Fruit fly (Drosophila melanogaster): ENCODE data around the gene Rpn10.

Rpn10 gene

DNA sequence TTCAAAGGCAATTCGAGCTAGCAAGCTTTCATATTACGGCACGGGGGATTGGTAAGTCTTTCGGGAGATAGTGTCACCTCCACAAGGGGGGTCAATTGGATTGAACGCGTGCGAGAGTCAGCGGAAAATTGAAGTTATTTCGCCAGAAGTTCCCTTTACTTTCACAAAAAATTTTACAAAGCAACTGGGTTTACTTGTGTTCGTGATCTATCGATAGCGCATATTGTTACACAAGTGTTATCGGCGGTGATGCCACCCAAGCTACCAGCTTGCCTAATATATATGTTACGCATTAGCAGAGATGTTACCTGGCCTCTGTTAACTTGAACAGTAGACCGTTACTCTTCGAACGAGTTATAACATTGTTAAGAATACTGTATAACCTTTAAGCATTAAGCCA is 18.0 kb downstream of the Rpn10 start, which contains the start of gene Wnk:
Wnk (minus strand) TSS at position 177 of the 400 bp plus-strand sequence.
- TF ChIP-seq CG12768 (GFP tag; optimal IDR thresholded peaks at IDR 0.05) (no peak), bab1 (GFP tag; optimal IDR thresholded peaks at IDR 0.05) (peak; percentile 50)

DNA sequence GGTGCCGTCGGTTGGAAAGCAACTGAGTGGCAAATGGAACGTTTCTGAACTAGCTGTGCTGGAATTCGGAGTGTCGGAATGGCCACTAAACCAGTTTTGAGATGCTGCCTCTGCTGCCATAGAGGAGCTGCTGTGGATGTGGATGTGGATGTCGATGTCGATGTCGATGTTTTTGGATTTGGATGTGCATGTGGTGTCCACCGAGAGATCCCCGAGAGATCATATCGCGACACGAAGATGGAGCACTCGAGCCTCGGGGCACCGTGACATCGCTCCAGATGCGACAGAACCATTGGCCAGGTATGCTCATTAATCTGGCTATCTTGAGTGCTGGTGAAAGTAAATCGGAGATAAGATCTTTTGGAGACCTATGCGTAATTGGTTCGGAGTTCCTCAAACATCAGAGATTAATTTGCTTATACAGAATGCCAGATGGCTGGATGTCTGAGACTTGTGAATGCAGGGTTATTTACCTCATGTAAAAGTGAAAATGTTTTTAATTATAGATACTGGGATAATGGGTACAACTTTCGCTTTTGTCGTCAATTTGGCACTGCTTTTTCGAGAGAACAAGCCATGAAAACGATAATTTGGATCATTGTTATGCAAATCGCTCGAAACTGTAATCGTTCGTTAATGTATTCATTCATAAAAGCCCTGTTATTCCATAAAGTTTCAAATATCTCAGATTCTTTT is 21.5 kb downstream of the Rpn10 start, which contains the start of gene CG7173:
CG7173 (minus strand) TSS at position 51 of the 696 bp plus-strand sequence.
- TF ChIP-seq toe (GFP tag; optimal IDR thresholded peaks at IDR 0.05) (no peak), bab1 (GFP tag; optimal IDR thresholded peaks at IDR 0.05) (no peak)

DNA sequence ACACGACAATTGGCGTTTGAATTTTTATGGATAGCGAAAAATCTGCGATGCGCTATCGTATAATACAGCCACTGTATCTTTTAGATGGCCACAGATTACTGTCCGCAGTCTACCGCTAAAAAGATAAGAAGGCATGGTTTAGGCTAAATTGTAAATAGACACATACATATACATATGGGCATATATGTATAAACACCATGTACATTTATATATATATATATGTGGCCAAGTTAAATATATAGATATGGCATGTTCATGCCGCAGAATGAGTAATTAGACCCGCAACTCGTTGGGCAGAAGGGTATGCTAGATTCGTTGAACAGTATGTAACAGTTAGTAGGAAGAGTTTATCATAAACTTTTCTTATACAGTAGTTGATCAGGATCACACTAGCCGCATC is 25.3 kb downstream of the Rpn10 start, which contains the start of gene CapaR:
CapaR (minus strand) TSS at position 101 of the 400 bp plus-strand sequence.
- TF ChIP-seq CG7045 (GFP tag; optimal IDR thresholded peaks at IDR 0.05): no peak
- TF ChIP-seq Clk (GFP tag; optimal IDR thresholded peaks at IDR 0.05): no peak

DNA sequence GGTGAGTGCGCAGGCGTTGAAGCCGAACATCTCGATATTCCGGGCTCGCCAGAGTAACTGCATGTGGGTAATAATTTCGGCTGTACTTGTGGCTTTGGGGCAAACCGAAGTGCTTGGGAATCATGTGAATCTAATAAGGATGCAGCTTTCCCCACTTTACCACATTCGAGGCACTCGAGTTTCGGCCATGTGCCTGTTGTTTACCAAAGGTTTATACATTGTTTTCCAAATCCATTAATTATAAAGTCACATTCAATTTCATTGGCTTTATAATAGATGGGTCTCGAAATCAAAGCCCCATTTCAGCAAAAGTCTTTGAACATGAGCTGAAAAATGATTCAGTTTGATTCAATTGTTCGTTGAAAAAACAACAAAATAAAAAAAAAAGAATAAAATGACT is 28.3 kb downstream of the Rpn10 start, which contains the start of gene CG7634:
CG7634 (plus strand) TSS at position 301 of the 400 bp plus-strand sequence.
- TF ChIP-seq Crg-1 (GFP tag; optimal IDR thresholded peaks at IDR 0.05): no peak
- no peak for TF ChIP-seq CG7045 (GFP tag; optimal IDR thresholded peaks at IDR 0.05)
- TF ChIP-seq ovo (GFP tag; optimal IDR thresholded peaks at IDR 0.05): no peak
- no peak for TF ChIP-seq Hr96 (GFP tag; optimal IDR thresholded peaks at IDR 0.05)
- no peak for TF ChIP-seq pad (GFP tag; optimal IDR thresholded peaks at IDR 0.05)
- TF ChIP-seq CG11617 (GFP tag; optimal IDR thresholded peaks at IDR 0.05): no peak
- TF ChIP-seq cnc (optimal IDR thresholded peaks at IDR 0.05): no peak
- TF ChIP-seq toe (GFP tag; optimal IDR thresholded peaks at IDR 0.05): no peak
- no peak for TF ChIP-seq tj (GFP tag; optimal IDR thresholded peaks at IDR 0.05)
- no peak for TF ChIP-seq CG14711 (tag; optimal IDR thresholded peaks at IDR 0.05)
- TF ChIP-seq kay (GFP tag; ENCODE audit: borderline replicate concordance): no peak
- no peak for TF ChIP-seq CG5204 (GFP tag; optimal IDR thresholded peaks at IDR 0.05)
- no peak for TF ChIP-seq Mnt (GFP tag; optimal IDR thresholded peaks at IDR 0.05)
- no peak for TF ChIP-seq CG12768 (GFP tag; optimal IDR thresholded peaks at IDR 0.05)
- TF ChIP-seq Clk (GFP tag; optimal IDR thresholded peaks at IDR 0.05): no peak
- TF ChIP-seq cic (GFP tag; optimal IDR thresholded peaks at IDR 0.05): no peak
- TF ChIP-seq CG1620 (GFP tag; optimal IDR thresholded peaks at IDR 0.05): no peak

- TF ChIP-seq tj (GFP tag; optimal IDR thresholded peaks at IDR 0.05) (no peak), CG7045 (GFP tag; optimal IDR thresholded peaks at IDR 0.05) (no peak), toe (GFP tag; optimal IDR thresholded peaks at IDR 0.05) (no peak), bab1 (GFP tag; optimal IDR thresholded peaks at IDR 0.05) (no peak), CG11617 (GFP tag; optimal IDR thresholded peaks at IDR 0.05) (no peak), pad (GFP tag; optimal IDR thresholded peaks at IDR 0.05) (no peak), CG14711 (tag; optimal IDR thresholded peaks at IDR 0.05) (no peak), Mnt (GFP tag; optimal IDR thresholded peaks at IDR 0.05) (no peak), Clk (GFP tag; optimal IDR thresholded peaks at IDR 0.05) (no peak), cnc (optimal IDR thresholded peaks at IDR 0.05) (no peak), CG1620 (GFP tag; optimal IDR thresholded peaks at IDR 0.05) (no peak), CG12768 (GFP tag; optimal IDR thresholded peaks at IDR 0.05) (no peak)
These were observed 31.5 kb downstream of the Rpn10 start for dm6 chr3L:21568254-21568653.

DNA sequence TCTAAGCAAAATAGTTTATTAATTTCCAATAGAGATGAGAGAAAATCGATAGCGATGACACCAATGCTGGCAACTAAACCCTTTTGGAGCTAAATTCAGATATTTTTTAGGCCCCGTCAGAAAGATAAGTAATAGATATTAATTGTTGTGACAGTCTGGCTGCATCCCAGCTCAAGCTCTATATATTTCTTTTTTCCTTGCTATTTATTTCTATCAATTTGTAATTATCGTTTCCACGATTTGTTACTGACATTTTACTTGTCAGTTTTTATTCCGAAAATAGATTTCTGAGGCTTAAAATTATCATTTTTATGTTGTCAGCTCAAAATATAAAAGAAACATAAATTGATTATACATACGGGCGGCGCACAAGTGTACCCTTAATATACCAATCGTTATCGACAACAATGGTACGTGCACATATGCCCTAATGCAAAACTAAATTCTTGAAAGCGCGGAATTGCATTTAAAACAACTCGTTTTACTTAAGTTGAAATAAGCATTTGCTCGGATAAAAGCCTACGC is 32.1 kb downstream of the Rpn10 start, which contains the start of the genes CRIF and SMC5:
CRIF (minus strand) TSS at position 51 of the 525 bp plus-strand sequence.
SMC5 (plus strand) TSS at position 329 of the 525 bp plus-strand sequence.
- TF ChIP-seq CG14711 (tag; optimal IDR thresholded peaks at IDR 0.05): peak; percentile 23
- TF ChIP-seq cic (GFP tag; optimal IDR thresholded peaks at IDR 0.05): no peak
- peak; percentile 69 for TF ChIP-seq bab1 (GFP tag; optimal IDR thresholded peaks at IDR 0.05)
- TF ChIP-seq CG7045 (GFP tag; optimal IDR thresholded peaks at IDR 0.05): peak; percentile 59
- peak; percentile 36 for TF ChIP-seq Mnt (GFP tag; optimal IDR thresholded peaks at IDR 0.05)
- peak; percentile 76 for TF ChIP-seq Hr96 (GFP tag; optimal IDR thresholded peaks at IDR 0.05)
- peak; percentile 21 for TF ChIP-seq pad (GFP tag; optimal IDR thresholded peaks at IDR 0.05)
- peak; percentile 47 for TF ChIP-seq CG12768 (GFP tag; optimal IDR thresholded peaks at IDR 0.05)
- no peak for TF ChIP-seq kay (GFP tag; ENCODE audit: borderline replicate concordance)
- peak; percentile 57 for TF ChIP-seq CG7101 (tag; optimal IDR thresholded peaks at IDR 0.05)
- peak; percentile 74 for TF ChIP-seq CG1620 (GFP tag; optimal IDR thresholded peaks at IDR 0.05)
- no peak for TF ChIP-seq cnc (optimal IDR thresholded peaks at IDR 0.05)
- TF ChIP-seq ovo (GFP tag; optimal IDR thresholded peaks at IDR 0.05): no peak
- TF ChIP-seq CG5204 (GFP tag; optimal IDR thresholded peaks at IDR 0.05): peak; percentile 81
- no peak for TF ChIP-seq Crg-1 (GFP tag; optimal IDR thresholded peaks at IDR 0.05)
- TF ChIP-seq CG33017 (tag; optimal IDR thresholded peaks at IDR 0.05): no peak
- TF ChIP-seq toe (GFP tag; optimal IDR thresholded peaks at IDR 0.05): peak; percentile 89
- peak; percentile 62 for TF ChIP-seq CG11617 (GFP tag; optimal IDR thresholded peaks at IDR 0.05)
- TF ChIP-seq tj (GFP tag; optimal IDR thresholded peaks at IDR 0.05): peak; percentile 51
- TF ChIP-seq Clk (GFP tag; optimal IDR thresholded peaks at IDR 0.05): peak; percentile 43

DNA sequence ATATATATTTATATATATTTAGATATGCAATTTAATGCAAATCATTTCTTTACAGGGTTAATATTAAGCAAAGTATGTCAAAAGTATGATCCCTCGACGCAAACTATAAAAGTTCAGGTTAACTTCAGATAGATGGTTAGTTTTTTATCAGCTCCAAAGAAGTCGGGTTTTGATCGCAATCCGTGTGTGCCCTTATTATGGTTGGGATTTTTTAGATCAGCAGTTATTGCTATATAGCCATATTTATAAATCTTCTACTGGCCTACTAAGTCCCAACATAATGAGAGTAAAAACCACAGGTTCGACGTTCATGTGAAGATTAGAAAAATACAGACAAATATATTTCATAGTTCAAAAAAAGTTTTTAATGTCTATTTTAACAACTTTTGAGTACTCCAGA is 37.0 kb downstream of the Rpn10 start, which contains the start of gene EMC10:
EMC10 (plus strand) TSS at position 301 of the 400 bp plus-strand sequence.
- TF ChIP-seq kay (GFP tag; ENCODE audit: borderline replicate concordance): peak; percentile 44
- TF ChIP-seq Clk (GFP tag; optimal IDR thresholded peaks at IDR 0.05): no peak
